Worm (Caenorhabditis elegans) whole organism, L4 larva: ENCODE results near the gene srx-104.

ENCODE experiments used
- T26A8.4 ChIP-seq: fragments of 200-800 bp; sonication (Bioruptor generic); IDR thresholded peaks from 2 replicates; pipeline ENCODE4 v1.3.6; 2022; ENCODE audit warnings: missing genetic modification characterization, missing compliant biosample characterization
- ZK546.5 ChIP-seq, 2 experiments: sonication (generic microtip); optimal IDR thresholded peaks; 2 replicates each; lab custom pipeline; 2017; ENCODE audit warnings: missing biosample characterization in 2 of 2, missing genetic modification characterization in 2 of 2
- aha-1 ChIP-seq: fragments of 150-350 bp; peaks from one replicate; lab custom pipeline; 2014; ENCODE audit warnings: missing biosample characterization, missing genetic modification characterization

DNA sequence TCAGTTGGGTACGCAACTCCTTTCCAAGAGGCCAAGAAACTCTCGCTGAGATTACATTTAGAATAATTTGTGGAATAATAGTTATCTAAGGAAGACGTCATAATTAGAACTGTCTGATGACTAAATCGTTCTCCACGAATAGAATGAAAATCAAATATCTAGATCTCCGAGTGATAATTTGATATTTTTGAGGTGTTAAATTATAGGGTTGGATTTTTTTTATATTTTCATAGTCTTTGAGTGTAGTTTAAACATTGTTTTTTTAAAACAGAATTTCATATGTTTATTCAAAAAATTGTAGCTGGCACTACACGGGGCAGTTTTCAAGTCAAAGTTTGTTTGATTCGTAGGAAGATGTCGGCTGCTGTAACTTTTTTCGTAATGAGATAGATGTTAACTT is 17.0 kb upstream of the srx-104 start, which contains the start of gene srh-99:
- TF ChIP-seq aha-1 = no peak
- TF ChIP-seq T26A8.4 (GFP tag; lab: Robert Waterston, UW) = no peak
- TF ChIP-seq ZK546.5 (tag; optimal IDR thresholded peaks at IDR 0.05; lab: Kevin White, UChicago) = no peak
